Worm (Caenorhabditis elegans): Measurements from ENCODE around the gene perm-1.

Gene perm-1

ce11 chrII:7880373-7880862 lies at the start of gene perm-1:
perm-1 (plus strand) TSS chrII:7880812.
- no peak for TF ChIP-seq him-1 (tag; optimal IDR thresholded peaks at IDR 0.05)
- TF ChIP-seq dao-5 (tag; optimal IDR thresholded peaks at IDR 0.05), result no peak
- TF ChIP-seq W03F9.2 (tag; optimal IDR thresholded peaks at IDR 0.05), result peak; percentile 73

- TF ChIP-seq dao-5 (tag; optimal IDR thresholded peaks at IDR 0.05), result no peak
- no peak for TF ChIP-seq him-1 (tag; optimal IDR thresholded peaks at IDR 0.05)
- no peak for TF ChIP-seq W03F9.2 (tag; optimal IDR thresholded peaks at IDR 0.05)
Observed at ce11 chrII:7832054-7832453, 48.6 kb upstream of the perm-1 start, which contains the start of gene T09A5.14. T09A5.14 (plus strand) TSS chrII:7832354.

ce11 chrII:7835314-7835713 lies 45.3 kb upstream of the perm-1 start, which contains the start of gene cex-2:
cex-2 (minus strand) TSS chrII:7835414.
- no peak for TF ChIP-seq him-1 (tag; optimal IDR thresholded peaks at IDR 0.05)

ce11 chrII:7836613-7837226 lies 43.9 kb upstream of the perm-1 start:
- TF ChIP-seq dao-5 (tag; optimal IDR thresholded peaks at IDR 0.05), result no peak
- no peak for TF ChIP-seq him-1 (tag; optimal IDR thresholded peaks at IDR 0.05)
- no peak for TF ChIP-seq W03F9.2 (tag; optimal IDR thresholded peaks at IDR 0.05)

ce11 chrII:7838661-7839060 lies 42.0 kb upstream of the perm-1 start:
- TF ChIP-seq dao-5 (tag; optimal IDR thresholded peaks at IDR 0.05) (no peak), W03F9.2 (tag; optimal IDR thresholded peaks at IDR 0.05) (no peak), him-1 (tag; optimal IDR thresholded peaks at IDR 0.05) (no peak)

ce11 chrII:7839703-7840102 lies 40.9 kb upstream of the perm-1 start:
- TF ChIP-seq dao-5 (tag; optimal IDR thresholded peaks at IDR 0.05) (no peak), W03F9.2 (tag; optimal IDR thresholded peaks at IDR 0.05) (no peak)

- no peak for TF ChIP-seq W03F9.2 (tag; optimal IDR thresholded peaks at IDR 0.05)
- TF ChIP-seq him-1 (tag; optimal IDR thresholded peaks at IDR 0.05), result no peak
- no peak for TF ChIP-seq dao-5 (tag; optimal IDR thresholded peaks at IDR 0.05)
Observed at ce11 chrII:7842053-7842452, 38.6 kb upstream of the perm-1 start, which contains the start of gene klp-3. klp-3 (plus strand) TSS chrII:7842353.

ce11 chrII:7845571-7846236 lies 34.9 kb upstream of the perm-1 start, which contains the start of gene T09A5.4:
T09A5.4 (plus strand) TSS chrII:7846186.
- TF ChIP-seq dao-5 (tag; optimal IDR thresholded peaks at IDR 0.05) (no peak), him-1 (tag; optimal IDR thresholded peaks at IDR 0.05) (no peak), W03F9.2 (tag; optimal IDR thresholded peaks at IDR 0.05) (no peak)

ce11 chrII:7849697-7850096 lies 30.9 kb upstream of the perm-1 start, which contains the start of gene acr-7:
acr-7 (minus strand) TSS chrII:7849797.
- TF ChIP-seq W03F9.2 (tag; optimal IDR thresholded peaks at IDR 0.05) (no peak), him-1 (tag; optimal IDR thresholded peaks at IDR 0.05) (no peak), dao-5 (tag; optimal IDR thresholded peaks at IDR 0.05) (no peak)

ce11 chrII:7850575-7850974 lies 30.0 kb upstream of the perm-1 start:
- TF ChIP-seq W03F9.2 (tag; optimal IDR thresholded peaks at IDR 0.05) (no peak), him-1 (tag; optimal IDR thresholded peaks at IDR 0.05) (no peak), dao-5 (tag; optimal IDR thresholded peaks at IDR 0.05) (no peak)

- TF ChIP-seq W03F9.2 (tag; optimal IDR thresholded peaks at IDR 0.05) (no peak), him-1 (tag; optimal IDR thresholded peaks at IDR 0.05) (no peak), dao-5 (tag; optimal IDR thresholded peaks at IDR 0.05) (no peak)
Observed at ce11 chrII:7851480-7851879, 29.1 kb upstream of the perm-1 start.

- no peak for TF ChIP-seq W03F9.2 (tag; optimal IDR thresholded peaks at IDR 0.05)
- TF ChIP-seq dao-5 (tag; optimal IDR thresholded peaks at IDR 0.05), result no peak
- no peak for TF ChIP-seq him-1 (tag; optimal IDR thresholded peaks at IDR 0.05)
Observed at ce11 chrII:7853679-7854078, 26.9 kb upstream of the perm-1 start, which contains the start of gene T09A5.5. T09A5.5 (minus strand) TSS chrII:7853779.

- no peak for TF ChIP-seq W03F9.2 (tag; optimal IDR thresholded peaks at IDR 0.05)
- no peak for TF ChIP-seq dao-5 (tag; optimal IDR thresholded peaks at IDR 0.05)
- no peak for TF ChIP-seq him-1 (tag; optimal IDR thresholded peaks at IDR 0.05)
Observed at ce11 chrII:7854942-7855341, 25.7 kb upstream of the perm-1 start, which contains the start of gene mdt-10. mdt-10 (minus strand) TSS chrII:7855042.

- TF ChIP-seq W03F9.2 (tag; optimal IDR thresholded peaks at IDR 0.05), result no peak
Observed at ce11 chrII:7855619-7856018, 25.0 kb upstream of the perm-1 start, which contains the start of gene mdmh-35. mdmh-35 (minus strand) TSS chrII:7855719.
